Worm (Caenorhabditis elegans) whole organism, L2 larva: ENCODE measurements around the gene hpr-9.
A peak's percentile ranks its signal among the peaks of the same experiment; 100 is the strongest.

Source experiments
- C34F6.9 ChIP-seq: fragments of 150-350 bp; optimal IDR thresholded peaks from 2 replicates; lab custom pipeline; 2014; ENCODE audit warnings: missing biosample characterization, missing genetic modification characterization
- F13H6.1 ChIP-seq: sonication (generic microtip); optimal IDR thresholded peaks from 2 replicates; lab custom pipeline; 2016; ENCODE audit warnings: missing genetic modification characterization, missing compliant biosample characterization
- R02D3.7 ChIP-seq: fragments of 150-350 bp; optimal IDR thresholded peaks from 2 replicates; lab custom pipeline; 2014; ENCODE audit warnings: missing biosample characterization, missing genetic modification characterization
- alr-1 ChIP-seq: fragments of 150-350 bp; optimal IDR thresholded peaks from 2 replicates; lab custom pipeline; 2014; ENCODE audit warnings: missing biosample characterization, missing genetic modification characterization
- blmp-1 ChIP-seq: sonication (generic microtip); optimal IDR thresholded peaks from 2 replicates; lab custom pipeline; 2017; ENCODE audit warnings: missing genetic modification characterization, mild to moderate bottlenecking, missing compliant biosample characterization, antibody characterized with exemption, moderate library complexity; ENCODE audit not compliant: insufficient read depth
- crh-2 ChIP-seq: sonication (generic microtip); optimal IDR thresholded peaks from 2 replicates; lab custom pipeline; 2017; ENCODE audit warnings: missing biosample characterization, missing genetic modification characterization
- egl-27 ChIP-seq: sonication (generic microtip); optimal IDR thresholded peaks from 3 replicates; lab custom pipeline; 2017; ENCODE audit warnings: missing biosample characterization, missing genetic modification reagents, missing genetic modification characterization
- elt-3 ChIP-seq: sonication (generic microtip); optimal IDR thresholded peaks from 2 replicates; lab custom pipeline; 2017; ENCODE audit warnings: missing biosample characterization, missing genetic modification characterization
- fos-1 ChIP-seq: fragments of 150-350 bp; optimal IDR thresholded peaks from 2 replicates; lab custom pipeline; 2014; ENCODE audit warnings: missing biosample characterization, missing genetic modification characterization
- gmeb-1 ChIP-seq: fragments of 150-350 bp; optimal IDR thresholded peaks from 2 replicates; lab custom pipeline; 2014; ENCODE audit warnings: missing biosample characterization, missing genetic modification characterization
- lin-13 ChIP-seq: fragments of 150-350 bp; optimal IDR thresholded peaks from 2 replicates; lab custom pipeline; 2014; ENCODE audit warnings: missing biosample characterization, missing genetic modification reagents, missing genetic modification characterization
- lin-39 ChIP-seq: fragments of 150-350 bp; optimal IDR thresholded peaks from 2 replicates; lab custom pipeline; 2014; ENCODE audit warnings: missing biosample characterization, missing genetic modification reagents, missing genetic modification characterization
- lsy-2 ChIP-seq, 2 experiments: fragments of 150-350 bp in 1 of 2; sonication (generic microtip) in 1 of 2; optimal IDR thresholded peaks; 2 replicates each; lab custom pipeline; 2014 to 2017; ENCODE audit warnings: missing biosample characterization in 2 of 2, missing genetic modification characterization in 2 of 2
- mab-5 ChIP-seq: fragments of 150-350 bp; optimal IDR thresholded peaks from 2 replicates; lab custom pipeline; 2014; ENCODE audit warnings: missing biosample characterization, missing genetic modification characterization
- mbf-1 ChIP-seq: sonication (generic microtip); optimal IDR thresholded peaks from 2 replicates; lab custom pipeline; 2017; ENCODE audit warnings: missing biosample characterization, missing genetic modification characterization
- mdl-1 ChIP-seq, 2 experiments: fragments of 150-350 bp in 1 of 2; sonication (generic microtip) in 1 of 2; optimal IDR thresholded peaks; 2 replicates each; lab custom pipeline; 2017; ENCODE audit warnings: missing biosample characterization in 2 of 2, missing genetic modification characterization in 2 of 2
- nhr-10 ChIP-seq: sonication (generic microtip); optimal IDR thresholded peaks from 2 replicates; lab custom pipeline; 2017; ENCODE audit warnings: missing biosample characterization, missing genetic modification characterization
- nhr-12 ChIP-seq: fragments of 150-350 bp; optimal IDR thresholded peaks from 2 replicates; lab custom pipeline; 2014; ENCODE audit warnings: missing biosample characterization, missing genetic modification characterization
- nhr-129 ChIP-seq: fragments of 150-350 bp; optimal IDR thresholded peaks from 2 replicates; lab custom pipeline; 2014; ENCODE audit warnings: missing biosample characterization, missing genetic modification characterization
- nhr-21 ChIP-seq: fragments of 150-350 bp; optimal IDR thresholded peaks from 2 replicates; lab custom pipeline; 2014; ENCODE audit warnings: missing biosample characterization, missing genetic modification characterization
- nhr-23 ChIP-seq: fragments of 150-350 bp; optimal IDR thresholded peaks from 2 replicates; lab custom pipeline; 2014; ENCODE audit warnings: missing biosample characterization, missing genetic modification reagents, missing genetic modification characterization
- nhr-237 ChIP-seq: fragments of 150-350 bp; optimal IDR thresholded peaks from 2 replicates; lab custom pipeline; 2014; ENCODE audit warnings: missing biosample characterization, missing genetic modification characterization
- nhr-25 ChIP-seq: fragments of 150-350 bp; sonication (generic microtip); optimal IDR thresholded peaks from 3 replicates; lab custom pipeline; 2014; ENCODE audit warnings: missing biosample characterization, missing genetic modification characterization
- nhr-6 ChIP-seq: fragments of 150-350 bp; optimal IDR thresholded peaks from 2 replicates; lab custom pipeline; 2014; ENCODE audit warnings: missing biosample characterization, missing genetic modification characterization
- nhr-77 ChIP-seq: fragments of 150-350 bp; optimal IDR thresholded peaks from 2 replicates; lab custom pipeline; 2014; ENCODE audit warnings: missing biosample characterization, missing genetic modification characterization
- peb-1 ChIP-seq: fragments of 150-350 bp; optimal IDR thresholded peaks from 2 replicates; lab custom pipeline; 2014; ENCODE audit warnings: missing biosample characterization, missing genetic modification characterization
- sem-4 ChIP-seq: fragments of 150-350 bp; optimal IDR thresholded peaks from 2 replicates; lab custom pipeline; 2014; ENCODE audit warnings: missing biosample characterization, missing genetic modification reagents, missing genetic modification characterization
- sma-3 ChIP-seq: sonication (generic microtip); optimal IDR thresholded peaks from 2 replicates; lab custom pipeline; 2016; ENCODE audit warnings: missing genetic modification reagents, missing genetic modification characterization, missing compliant biosample characterization
- sma-9 ChIP-seq, 2 experiments: fragments of 150-350 bp in 1 of 2; sonication (generic microtip) in 1 of 2; optimal IDR thresholded peaks; 2 replicates each; lab custom pipeline; 2014 to 2016; ENCODE audit warnings: missing genetic modification characterization in 2 of 2, mild to moderate bottlenecking in 1 of 2, missing biosample characterization in 1 of 2, missing compliant biosample characterization in 1 of 2, missing genetic modification reagents in 1 of 2, moderate library complexity in 1 of 2
- snpc-4 ChIP-seq: fragments of 150-350 bp; optimal IDR thresholded peaks from 2 replicates; lab custom pipeline; 2014; ENCODE audit warnings: missing biosample characterization, missing genetic modification characterization
- unc-39 ChIP-seq: fragments of 150-350 bp; optimal IDR thresholded peaks from 2 replicates; lab custom pipeline; 2014; ENCODE audit warnings: missing biosample characterization, missing genetic modification characterization
- unc-55 ChIP-seq: fragments of 150-350 bp; sonication (generic microtip); optimal IDR thresholded peaks from 3 replicates; lab custom pipeline; 2014; ENCODE audit warnings: missing biosample characterization, missing genetic modification reagents, missing genetic modification characterization
- unc-62 ChIP-seq: fragments of 150-350 bp; optimal IDR thresholded peaks from 2 replicates; lab custom pipeline; 2014; ENCODE audit warnings: missing biosample characterization, missing genetic modification reagents, missing genetic modification characterization
- ztf-1 ChIP-seq: fragments of 200-800 bp; sonication (Bioruptor generic); conservative IDR thresholded peaks from 2 replicates; pipeline ENCODE4 v1.3.6; 2022; ENCODE audit warnings: missing genetic modification characterization, missing compliant biosample characterization
- ztf-11 ChIP-seq: sonication (generic microtip); optimal IDR thresholded peaks from 2 replicates; lab custom pipeline; 2017; ENCODE audit warnings: missing biosample characterization, missing genetic modification characterization
- ztf-4 ChIP-seq: fragments of 150-350 bp; optimal IDR thresholded peaks from 2 replicates; lab custom pipeline; 2014; ENCODE audit warnings: missing biosample characterization, missing genetic modification characterization

Gene hpr-9

DNA sequence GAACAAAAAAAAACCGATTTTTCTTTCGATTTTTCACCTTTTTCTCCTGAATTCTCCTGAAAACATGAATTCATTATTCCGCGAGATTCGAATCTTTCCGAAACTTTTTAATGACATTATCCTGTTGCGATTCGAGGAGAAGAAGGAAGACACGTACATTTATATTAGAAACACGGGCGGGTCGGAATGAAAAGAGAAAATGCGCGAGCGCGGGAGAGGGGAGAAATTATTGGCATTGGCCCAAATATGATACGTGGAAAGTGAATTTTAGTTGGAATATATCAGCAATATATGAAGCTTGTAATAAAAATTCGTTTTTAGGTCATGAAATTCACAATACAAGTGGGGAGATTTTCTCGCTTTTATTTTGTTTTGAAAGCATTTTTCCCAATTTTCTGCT is 32.1 kb downstream of the hpr-9 start:
- TF ChIP-seq mab-5 (no peak), egl-27 (no peak), unc-55 (GFP tag; lab: Kevin White, UChicago) (no peak)
- TF ChIP-seq, all 48 proteins: peak for 0

DNA sequence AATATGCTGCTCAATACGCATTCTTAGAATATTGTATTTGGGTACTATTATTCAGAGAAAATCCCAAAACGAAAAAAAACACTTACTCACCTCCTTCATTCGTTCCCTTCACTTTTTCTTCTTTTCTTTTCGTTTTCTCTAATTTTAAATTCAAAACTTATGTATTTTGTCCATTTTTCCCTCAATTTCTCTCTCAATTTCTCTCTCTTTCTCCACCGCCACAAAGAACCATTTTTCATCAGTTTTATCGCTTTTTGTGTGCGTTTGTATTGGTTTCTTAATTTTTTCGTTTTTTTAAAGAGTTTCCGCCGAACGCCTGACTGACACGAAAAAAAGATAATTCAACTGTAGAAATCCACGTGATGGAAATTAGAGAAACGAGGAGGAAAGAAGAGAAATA is 33.4 kb downstream of the hpr-9 start, which contains the start of gene cnt-2:
cnt-2 (plus strand) TSS at position 301 of the 400 bp plus-strand sequence.
- no peak for TF ChIP-seq nhr-77
- no peak for TF ChIP-seq peb-1 (tag; lab: Kevin White, UChicago)
- no peak for TF ChIP-seq alr-1
- no peak for TF ChIP-seq mdl-1 (tag; optimal IDR thresholded peaks at IDR 0.05; lab: Kevin White, UChicago)
- TF ChIP-seq unc-62 (GFP tag; lab: Kevin White, UChicago) = no peak
- no peak for TF ChIP-seq lin-13
- TF ChIP-seq lsy-2 (tag; optimal IDR thresholded peaks at IDR 0.05; lab: Kevin White, UChicago) = no peak
- TF ChIP-seq fos-1 (tag; lab: Kevin White, UChicago) = no peak
- no peak for TF ChIP-seq lin-39 (tag; lab: Kevin White, UChicago)
- no peak for TF ChIP-seq nhr-23 (tag; lab: Kevin White, UChicago)
- no peak for TF ChIP-seq F13H6.1
- no peak for TF ChIP-seq egl-27
- no peak for TF ChIP-seq nhr-12 (tag; lab: Kevin White, UChicago)
- no peak for TF ChIP-seq gmeb-1
- TF ChIP-seq ztf-4 (tag; lab: Kevin White, UChicago) = no peak
- TF ChIP-seq, all 48 proteins: peak for 0

DNA sequence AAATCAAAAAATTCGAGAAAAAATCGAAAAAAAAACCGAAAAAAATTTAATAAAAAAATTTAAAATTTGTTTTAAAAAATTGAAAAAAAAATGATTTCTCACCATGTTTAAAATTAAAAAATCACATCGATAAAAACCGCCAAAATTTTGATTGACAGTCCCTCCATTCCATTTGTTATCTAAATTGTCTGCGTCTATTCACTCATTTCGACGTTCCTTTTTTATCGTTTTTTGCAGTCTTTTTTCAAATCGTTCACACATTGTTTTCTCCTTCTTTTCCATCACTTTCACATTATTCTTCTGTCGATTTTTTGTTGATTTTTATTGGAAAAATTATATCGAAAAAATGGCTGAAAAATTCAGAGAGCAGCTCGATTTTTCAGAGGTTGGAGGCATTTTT is 34.7 kb downstream of the hpr-9 start:
- TF ChIP-seq lsy-2 (tag; optimal IDR thresholded peaks at IDR 0.05; lab: Kevin White, UChicago) = no peak
- TF ChIP-seq mab-5 = no peak
- TF ChIP-seq egl-27 = no peak
- no peak for TF ChIP-seq ztf-11 (tag; lab: Kevin White, UChicago)
- TF ChIP-seq nhr-237 (tag; lab: Kevin White, UChicago) = no peak
- TF ChIP-seq ztf-4 (tag; lab: Kevin White, UChicago) = no peak
- TF ChIP-seq unc-55 (GFP tag; lab: Kevin White, UChicago) = no peak
- TF ChIP-seq peb-1 (tag; lab: Kevin White, UChicago) = no peak
- TF ChIP-seq nhr-77 = no peak
- TF ChIP-seq nhr-129 (tag; lab: Kevin White, UChicago) = no peak
- no peak for TF ChIP-seq lin-13
- no peak for TF ChIP-seq sma-9 (GFP tag; optimal IDR thresholded peaks at IDR 0.05; lab: Kevin White, UChicago)
- TF ChIP-seq sma-9 (tag; optimal IDR thresholded peaks at IDR 0.05; lab: Kevin White, UChicago) = no peak
- no peak for TF ChIP-seq nhr-6 (tag; lab: Kevin White, UChicago)
- no peak for TF ChIP-seq nhr-10 (tag; lab: Kevin White, UChicago)
- TF ChIP-seq fos-1 (tag; lab: Kevin White, UChicago) = no peak
- no peak for TF ChIP-seq unc-39
- TF ChIP-seq elt-3 (tag; lab: Kevin White, UChicago) = no peak
- TF ChIP-seq lin-39 (tag; lab: Kevin White, UChicago) = no peak
- no peak for TF ChIP-seq nhr-12 (tag; lab: Kevin White, UChicago)

DNA sequence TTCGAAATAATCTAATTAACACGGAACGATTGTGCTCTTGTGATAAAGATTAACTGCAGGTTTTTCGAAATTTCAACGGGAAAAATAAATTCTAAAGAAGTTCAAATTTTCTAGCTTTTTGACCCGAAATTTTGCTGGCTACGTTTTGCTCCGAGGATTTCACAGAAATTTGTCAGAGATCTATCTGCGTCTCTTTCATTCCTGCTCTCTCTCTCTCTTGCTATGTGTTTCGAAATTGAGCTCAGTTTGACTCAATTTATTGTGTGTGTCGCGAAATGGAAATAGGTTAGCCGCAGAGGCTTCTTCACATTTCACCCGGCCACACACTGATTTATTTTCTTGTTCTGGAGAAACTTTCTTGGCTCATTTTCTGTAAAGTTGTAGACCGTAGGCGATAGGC is 36.3 kb downstream of the hpr-9 start:
- no peak for TF ChIP-seq snpc-4 (tag; lab: Kevin White, UChicago)
- TF ChIP-seq elt-3 (tag; lab: Kevin White, UChicago) = no peak
- TF ChIP-seq mbf-1 (tag; lab: Kevin White, UChicago) = no peak
- no peak for TF ChIP-seq nhr-21 (tag; lab: Kevin White, UChicago)
- TF ChIP-seq blmp-1 (tag; lab: Kevin White, UChicago) = no peak
- no peak for TF ChIP-seq C34F6.9 (tag; lab: Kevin White, UChicago)

DNA sequence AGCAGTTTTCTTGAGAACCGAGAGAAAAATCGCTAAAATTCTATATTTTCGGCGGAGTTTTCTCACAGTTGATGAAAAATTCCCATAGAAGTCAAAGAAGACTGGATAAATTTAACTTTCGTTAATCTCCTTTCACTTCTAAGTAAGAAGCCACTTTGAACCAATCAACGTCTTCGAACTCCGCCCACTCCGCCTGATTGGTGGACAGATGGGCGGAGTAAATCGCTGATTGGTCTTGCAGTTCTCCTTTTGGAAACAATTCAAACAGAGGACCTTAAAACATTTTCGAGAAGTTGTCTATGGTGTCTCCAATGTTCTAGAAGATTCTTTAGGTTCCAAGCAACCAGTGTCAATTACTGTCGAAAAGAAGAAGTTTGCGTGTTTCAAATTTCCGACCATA is 37.0 kb downstream of the hpr-9 start:
- TF ChIP-seq nhr-10 (tag; lab: Kevin White, UChicago) = no peak
- no peak for TF ChIP-seq sem-4 (tag; lab: Kevin White, UChicago)
- no peak for TF ChIP-seq ztf-1 (GFP tag; lab: Robert Waterston, UW)

DNA sequence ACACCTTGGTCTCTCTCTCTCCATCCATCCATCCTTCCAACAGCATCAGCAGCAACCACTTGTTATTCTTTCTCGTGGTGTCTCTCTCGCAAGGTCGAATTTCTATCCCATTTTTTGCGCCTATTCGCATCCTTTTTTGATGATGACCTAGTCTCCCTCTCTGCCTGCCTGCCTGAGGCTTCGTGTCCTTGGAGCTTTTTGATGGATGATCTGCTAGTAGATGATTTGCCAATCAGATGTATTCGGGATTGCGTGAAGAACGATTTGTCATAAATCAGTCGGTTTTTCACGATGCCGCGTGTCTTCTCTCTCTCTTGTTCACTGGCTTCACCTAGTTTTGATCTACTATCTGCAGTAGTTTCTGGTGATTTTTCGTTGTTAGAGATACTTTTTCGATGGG is 39.9 kb downstream of the hpr-9 start:
- no peak for TF ChIP-seq lsy-2 (tag; optimal IDR thresholded peaks at IDR 0.05; lab: Kevin White, UChicago)
- peak; percentile 11 for TF ChIP-seq sma-3 (GFP tag; lab: Kevin White, UChicago)
- TF ChIP-seq nhr-129 (tag; lab: Kevin White, UChicago) = peak; percentile 7
- TF ChIP-seq nhr-25 (tag; lab: Kevin White, UChicago) = peak; percentile 30
- TF ChIP-seq R02D3.7 (tag; lab: Kevin White, UChicago) = no peak
- no peak for TF ChIP-seq sma-9 (GFP tag; optimal IDR thresholded peaks at IDR 0.05; lab: Kevin White, UChicago)
- TF ChIP-seq sma-9 (tag; optimal IDR thresholded peaks at IDR 0.05; lab: Kevin White, UChicago) = no peak
- TF ChIP-seq crh-2 (tag; lab: Kevin White, UChicago) = no peak
- no peak for TF ChIP-seq F13H6.1
- TF ChIP-seq alr-1 = no peak
